Fruit fly (Drosophila melanogaster): ENCODE results near the gene fbp.
A peak's percentile ranks its signal among the peaks of the same experiment; 100 is the strongest.

fbp gene

DNA sequence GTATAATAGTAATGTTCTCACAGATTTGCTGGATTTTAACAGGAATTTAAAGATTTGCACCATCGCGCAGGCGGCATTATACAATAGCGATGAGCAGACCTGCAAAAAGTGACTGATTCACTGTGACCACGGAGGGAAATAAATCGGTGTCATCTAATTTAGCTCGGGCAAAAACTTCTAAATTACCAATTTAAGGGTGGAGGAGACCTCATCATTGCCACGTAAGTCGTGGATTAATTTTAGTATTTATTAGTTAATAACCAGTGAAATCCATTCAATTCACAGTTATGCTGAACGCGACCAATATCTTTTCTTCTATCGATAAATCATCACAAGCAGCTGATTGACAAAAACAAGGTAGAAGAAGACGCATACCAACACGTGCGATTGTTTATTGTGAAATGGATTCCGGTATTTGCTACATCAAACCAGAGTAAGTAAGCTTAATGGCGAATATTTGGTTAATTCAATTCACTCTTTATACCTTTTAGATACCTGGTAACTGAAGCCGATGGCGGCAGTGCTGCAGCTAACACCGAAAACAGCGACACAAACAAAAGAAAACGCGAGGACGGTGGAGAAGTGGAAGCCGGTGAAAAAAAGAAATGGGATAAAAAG is 5.3 kb downstream of the fbp start, which contains the start of the genes CG10628 and Dus3 (continued):
- TF ChIP-seq onecut (GFP tag; IDR thresholded peaks at IDR 0.05) (peak; percentile 81), CG14710 (tag; optimal IDR thresholded peaks at IDR 0.05) (peak; percentile 92), chif (GFP tag; optimal IDR thresholded peaks at IDR 0.05) (peak; percentile 87 to 90), CG14441 (GFP tag; IDR thresholded peaks at IDR 0.05) (peak; percentile 93), Aef1 (GFP tag; IDR thresholded peaks at IDR 0.05) (peak; percentile 89), ham (GFP tag; IDR thresholded peaks at IDR 0.05) (peak; percentile 61; the same call in 1 of the 2 replicates), tap (tag; optimal IDR thresholded peaks at IDR 0.05) (peak; percentile 84), CG3726 (GFP tag; IDR thresholded peaks at IDR 0.05) (peak; percentile 69; the same call in 2 of the 3 replicates), Chrac-16 (GFP tag; optimal IDR thresholded peaks at IDR 0.05) (peak; percentile 89)

DNA sequence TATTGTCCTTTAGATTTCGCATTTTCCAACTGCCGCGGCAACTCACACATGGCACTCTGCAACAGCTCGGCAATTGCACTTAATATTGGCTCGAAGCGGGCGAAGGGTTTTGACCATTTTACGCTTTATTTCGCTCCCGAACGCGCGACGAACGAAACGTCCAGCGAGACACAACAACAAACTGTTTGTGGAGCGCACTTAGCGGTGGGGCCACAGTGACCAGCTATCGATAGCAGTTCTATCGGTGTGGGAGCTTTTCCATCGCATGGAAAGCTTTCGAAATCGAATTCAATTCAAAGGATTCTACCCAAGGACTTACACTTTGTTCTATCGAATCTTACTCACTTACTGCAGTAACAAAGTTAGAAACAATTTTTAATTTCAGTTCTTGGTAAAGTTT is 7.2 kb downstream of the fbp start, which contains the start of gene CG10631:
TSS of gene CG10631 (minus strand) at position 189 of the 400 bp plus-strand sequence.
- TF ChIP-seq sqz (GFP tag; optimal IDR thresholded peaks at IDR 0.05) (no peak), nmo (GFP tag; optimal IDR thresholded peaks at IDR 0.05) (no peak), CG8281 (tag; optimal IDR thresholded peaks at IDR 0.05) (no peak), CG34376 (GFP tag; optimal IDR thresholded peaks at IDR 0.05) (no peak), CG3065 (GFP tag; optimal IDR thresholded peaks at IDR 0.05) (no peak), CG5245 (GFP tag; optimal IDR thresholded peaks at IDR 0.05) (no peak), CG9437 (GFP tag; optimal IDR thresholded peaks at IDR 0.05) (no peak), mld (GFP tag; IDR thresholded peaks at IDR 0.05; ENCODE audit: partially characterized antibody) (peak; percentile 73; the same call in 2 of the 3 replicates), nerfin-2 (GFP tag; IDR thresholded peaks at IDR 0.05; ENCODE audit: partially characterized antibody) (peak; percentile 56), MESR4 (GFP tag; optimal IDR thresholded peaks at IDR 0.05) (peak; percentile 40), CG1024 (GFP tag; IDR thresholded peaks at IDR 0.05) (no peak), CG30403 (GFP tag; optimal IDR thresholded peaks at IDR 0.05) (no peak), Trl (optimal IDR thresholded peaks at IDR 0.05) (no peak), Trl (GFP tag; optimal IDR thresholded peaks at IDR 0.05) (no peak), exex (tag; optimal IDR thresholded peaks at IDR 0.05) (no peak), CG7556 (GFP tag; optimal IDR thresholded peaks at IDR 0.05) (no peak), aop (GFP tag; IDR thresholded peaks at IDR 0.05) (no peak), CG13894 (tag; optimal IDR thresholded peaks at IDR 0.05) (no peak), Ada2b (GFP tag; IDR thresholded peaks at IDR 0.05) (no peak), CG32772 (GFP tag; IDR thresholded peaks at IDR 0.05) (no peak), Atf-2 (GFP tag; optimal IDR thresholded peaks at IDR 0.05) (no peak), CG6813 (GFP tag; optimal IDR thresholded peaks at IDR 0.05) (no peak), kah (GFP tag; optimal IDR thresholded peaks at IDR 0.05) (no peak), CG1233 (GFP tag; optimal IDR thresholded peaks at IDR 0.05) (no peak), CG43689 (GFP tag; IDR thresholded peaks at IDR 0.05) (no peak), grn (GFP tag; optimal IDR thresholded peaks at IDR 0.05) (no peak), bowl (GFP tag; IDR thresholded peaks at IDR 0.05) (no peak), Meics (GFP tag; optimal IDR thresholded peaks at IDR 0.05) (no peak), tap (tag; optimal IDR thresholded peaks at IDR 0.05) (no peak), oc (tag; optimal IDR thresholded peaks at IDR 0.05) (no peak), pita (GFP tag; optimal IDR thresholded peaks at IDR 0.05) (no peak), danr (GFP tag; IDR thresholded peaks at IDR 0.05) (no peak), crol (GFP tag; IDR thresholded peaks at IDR 0.05) (no peak), Xbp1 (GFP tag; optimal IDR thresholded peaks at IDR 0.05) (no peak), ham (GFP tag; IDR thresholded peaks at IDR 0.05) (no peak), dmrt99B (tag; optimal IDR thresholded peaks at IDR 0.05) (no peak), kni (GFP tag; optimal IDR thresholded peaks at IDR 0.05) (no peak), sd (tag; optimal IDR thresholded peaks at IDR 0.05) (no peak), Atf3 (GFP tag; optimal IDR thresholded peaks at IDR 0.05) (no peak), CHES-1-like (GFP tag; optimal IDR thresholded peaks at IDR 0.05) (no peak), CG4854 (GFP tag; optimal IDR thresholded peaks at IDR 0.05) (no peak), seq (GFP tag; IDR thresholded peaks at IDR 0.05) (no peak)
